Worm (Caenorhabditis elegans) whole organism, early embryonic: Measurements from ENCODE around the gene cox-18.
"Not testable (repeated sequence)": the region's sequence is repeated elsewhere in the genome, so short reads cannot be mapped to it uniquely, and the experiment has no call there.

ENCODE experiments used
- B0310.2 ChIP-seq: sonication (generic microtip); optimal IDR thresholded peaks from 2 replicates; lab custom pipeline; 2016; ENCODE audit warnings: mild to moderate bottlenecking, missing genetic modification characterization, missing compliant biosample characterization
- F13C5.2 ChIP-seq: sonication (generic microtip); optimal IDR thresholded peaks from 2 replicates; lab custom pipeline; 2017; ENCODE audit warnings: mild to moderate bottlenecking, missing genetic modification characterization, inconsistent platforms, missing compliant biosample characterization
- aly-1 ChIP-seq: sonication (generic microtip); optimal IDR thresholded peaks from 2 replicates; lab custom pipeline; 2016; ENCODE audit warnings: missing genetic modification characterization, missing compliant biosample characterization
- ama-1 ChIP-seq: fragments of 150-350 bp; optimal IDR thresholded peaks from 2 replicates; lab custom pipeline; 2014
- ceh-13 ChIP-seq: fragments of 200-800 bp; sonication (Bioruptor generic); optimal IDR thresholded peaks from 2 replicates; lab custom pipeline; 2018; ENCODE audit warnings: mild to moderate bottlenecking, missing genetic modification characterization, missing compliant biosample characterization
- ceh-36 ChIP-seq: sonication (generic microtip); optimal IDR thresholded peaks from 2 replicates; lab custom pipeline; 2016; ENCODE audit warnings: missing genetic modification characterization, inconsistent platforms, missing compliant biosample characterization
- ets-7 ChIP-seq: sonication (generic microtip); optimal IDR thresholded peaks from 2 replicates; lab custom pipeline; 2016; ENCODE audit warnings: missing genotype, missing genetic modification characterization, missing compliant biosample characterization
- flt-1 ChIP-seq: fragments of 200-800 bp; sonication (Bioruptor generic); IDR thresholded peaks from 2 replicates; pipeline ENCODE4 v1.3.6; 2022; ENCODE audit warnings: missing genetic modification characterization, missing compliant biosample characterization
- hmbx-1 ChIP-seq: sonication (generic microtip); optimal IDR thresholded peaks from 2 replicates; lab custom pipeline; 2016; ENCODE audit warnings: mild to moderate bottlenecking, missing genetic modification characterization, missing compliant biosample characterization
- hmg-4 ChIP-seq: fragments of 200-800 bp; sonication (Bioruptor generic); optimal IDR thresholded peaks from 2 replicates; lab custom pipeline; 2018; ENCODE audit warnings: mild to moderate bottlenecking, missing genetic modification characterization, missing compliant biosample characterization
- hnd-1 ChIP-seq: sonication (generic microtip); optimal IDR thresholded peaks from 2 replicates; lab custom pipeline; 2016; ENCODE audit warnings: missing genetic modification characterization, missing compliant biosample characterization
- pes-1 ChIP-seq: fragments of 200-800 bp; sonication (Bioruptor generic); IDR thresholded peaks from 2 replicates; pipeline ENCODE4 v1.3.6; 2022; ENCODE audit warnings: missing genetic modification reagents, missing genetic modification characterization, missing compliant biosample characterization
- scrt-1 ChIP-seq: fragments of 200-800 bp; sonication (Bioruptor generic); IDR thresholded peaks from 2 replicates; pipeline ENCODE4 v1.3.6; 2022; ENCODE audit warnings: missing genetic modification characterization, missing compliant biosample characterization
- sea-1 ChIP-seq: fragments of 200-800 bp; sonication (Bioruptor generic); conservative IDR thresholded peaks from 2 replicates; pipeline ENCODE4 v1.3.6; 2022; ENCODE audit warnings: missing genetic modification characterization, missing compliant biosample characterization
- tbx-11 ChIP-seq: fragments of 200-800 bp; sonication (Bioruptor generic); IDR thresholded peaks from 2 replicates; pipeline ENCODE4 v1.3.6; 2022; ENCODE audit warnings: missing genetic modification characterization, missing compliant biosample characterization
- tbx-37 ChIP-seq: fragments of 200-800 bp; sonication (Bioruptor generic); conservative IDR thresholded peaks from 2 replicates; pipeline ENCODE4 v1.3.6; 2022; ENCODE audit warnings: missing genetic modification reagents, missing genetic modification characterization, missing compliant biosample characterization
- tra-4 ChIP-seq: sonication (generic microtip); optimal IDR thresholded peaks from 2 replicates; lab custom pipeline; 2017; ENCODE audit warnings: missing genetic modification characterization, missing compliant biosample characterization

cox-18 gene

ce11 chrIV:1097153-1097552, at the start of gene cox-18:
Gene cox-18 (plus strand): TSS chrIV:1097453.
- TF ChIP-seq hmg-4 (GFP tag; lab: Kevin White, UChicago) (no peak), B0310.2 (no peak), tbx-11 (no peak), hnd-1 (tag; lab: Kevin White, UChicago) (no peak), pes-1 (no peak), ets-7 (no peak), ceh-36 (tag; lab: Kevin White, UChicago) (no peak), ama-1 (no peak), aly-1 (tag; lab: Kevin White, UChicago) (no peak), tbx-37 (GFP tag; lab: Robert Waterston, UW) (no peak), ceh-13 (GFP tag; lab: Kevin White, UChicago) (no peak), scrt-1 (GFP tag; lab: Robert Waterston, UW) (no peak), sea-1 (GFP tag; lab: Robert Waterston, UW) (no peak), flt-1 (GFP tag; lab: Robert Waterston, UW) (no peak)

- not testable (repeated sequence) for TF ChIP-seq ceh-13 (GFP tag; lab: Kevin White, UChicago); tra-4; pes-1
Observed at ce11 chrIV:1051636-1052133, 45.6 kb upstream of the cox-18 start, which contains the start of gene Y55F3AM.21. Gene Y55F3AM.21 (minus strand): TSS chrIV:1051686.

- TF ChIP-seq F13C5.2 (tag; lab: Kevin White, UChicago) (no peak), tbx-37 (GFP tag; lab: Robert Waterston, UW) (no peak), tbx-11 (no peak)
Observed at ce11 chrIV:1053989-1054388, 43.3 kb upstream of the cox-18 start.

- peak; percentile 40 for TF ChIP-seq tra-4
- TF ChIP-seq pes-1 = no peak
- TF ChIP-seq flt-1 (GFP tag; lab: Robert Waterston, UW) = no peak
- TF ChIP-seq B0310.2 = no peak
- TF ChIP-seq hnd-1 (tag; lab: Kevin White, UChicago) = no peak
- no peak for TF ChIP-seq hmg-4 (GFP tag; lab: Kevin White, UChicago)
- no peak for TF ChIP-seq sea-1 (GFP tag; lab: Robert Waterston, UW)
- no peak for TF ChIP-seq aly-1 (tag; lab: Kevin White, UChicago)
- no peak for TF ChIP-seq tbx-37 (GFP tag; lab: Robert Waterston, UW)
Observed at ce11 chrIV:1054736-1055135, 42.5 kb upstream of the cox-18 start, which contains the start of gene dcap-1. Gene dcap-1 (minus strand): TSS chrIV:1054794.

- TF ChIP-seq tra-4 (no peak), B0310.2 (no peak), hmbx-1 (tag; lab: Kevin White, UChicago) (no peak), tbx-37 (GFP tag; lab: Robert Waterston, UW) (no peak), ceh-13 (GFP tag; lab: Kevin White, UChicago) (no peak)
Observed at ce11 chrIV:1055734-1056133, 41.5 kb upstream of the cox-18 start.

ce11 chrIV:1056263-1056942, 40.9 kb upstream of the cox-18 start, which contains the start of the genes Y55F3AM.13 and mrps-25:
Gene Y55F3AM.13 (minus strand): TSS chrIV:1056313.
Gene mrps-25 (plus strand): TSS chrIV:1056892.
- TF ChIP-seq tbx-37 (GFP tag; lab: Robert Waterston, UW) (no peak), ceh-13 (GFP tag; lab: Kevin White, UChicago) (no peak), ets-7 (no peak), tra-4 (no peak), hmg-4 (GFP tag; lab: Kevin White, UChicago) (no peak), hmbx-1 (tag; lab: Kevin White, UChicago) (no peak), pes-1 (no peak), hnd-1 (tag; lab: Kevin White, UChicago) (no peak), aly-1 (tag; lab: Kevin White, UChicago) (no peak), ceh-36 (tag; lab: Kevin White, UChicago) (no peak), tbx-11 (no peak), ama-1 (no peak), flt-1 (GFP tag; lab: Robert Waterston, UW) (no peak), B0310.2 (no peak), F13C5.2 (tag; lab: Kevin White, UChicago) (no peak)

- TF ChIP-seq ets-7 (no peak), tbx-37 (GFP tag; lab: Robert Waterston, UW) (no peak), ceh-36 (tag; lab: Kevin White, UChicago) (no peak), ceh-13 (GFP tag; lab: Kevin White, UChicago) (no peak), tra-4 (no peak)
Observed at ce11 chrIV:1058504-1058903, 38.7 kb upstream of the cox-18 start.

ce11 chrIV:1063058-1063457, 34.2 kb upstream of the cox-18 start:
- TF ChIP-seq ama-1 (no peak), ceh-36 (tag; lab: Kevin White, UChicago) (no peak), F13C5.2 (tag; lab: Kevin White, UChicago) (no peak), pes-1 (no peak), hmbx-1 (tag; lab: Kevin White, UChicago) (no peak), ceh-13 (GFP tag; lab: Kevin White, UChicago) (no peak), tra-4 (no peak), hmg-4 (GFP tag; lab: Kevin White, UChicago) (no peak), tbx-37 (GFP tag; lab: Robert Waterston, UW) (no peak), sea-1 (GFP tag; lab: Robert Waterston, UW) (no peak), scrt-1 (GFP tag; lab: Robert Waterston, UW) (no peak), ets-7 (no peak), B0310.2 (no peak)
